Fruit fly (Drosophila melanogaster): ENCODE data around the gene LeuRS.

Gene LeuRS

dm6 chr2L:3555408-3556058 is 41.1 kb upstream of the LeuRS start (continued):
- TF ChIP-seq org-1 (GFP tag; optimal IDR thresholded peaks at IDR 0.05) (no peak), slbo (GFP tag; IDR thresholded peaks at IDR 0.05) (no peak), ATbp (GFP tag; optimal IDR thresholded peaks at IDR 0.05) (no peak), lola (GFP tag; optimal IDR thresholded peaks at IDR 0.05) (peak in 1 of 3 experiments; percentile 65), pum (GFP tag; optimal IDR thresholded peaks at IDR 0.05) (no peak), shn (GFP tag; optimal IDR thresholded peaks at IDR 0.05) (no peak), sr (GFP tag; IDR thresholded peaks at IDR 0.05) (no peak), CG8478 (optimal IDR thresholded peaks at IDR 0.05) (no peak), jing (GFP tag; optimal IDR thresholded peaks at IDR 0.05) (no peak), CG3838 (GFP tag; optimal IDR thresholded peaks at IDR 0.05) (no peak), CG4707 (GFP tag; optimal IDR thresholded peaks at IDR 0.05) (no peak), Bgb (GFP tag; IDR thresholded peaks at IDR 0.05; ENCODE audit: partially characterized antibody) (no peak), bcd (GFP tag; optimal IDR thresholded peaks at IDR 0.05) (no peak), CG16863 (GFP tag; optimal IDR thresholded peaks at IDR 0.05) (no peak), Ada2b (GFP tag; IDR thresholded peaks at IDR 0.05) (no peak), sim (GFP tag; IDR thresholded peaks at IDR 0.05) (no peak), Abd-B (GFP tag; optimal IDR thresholded peaks at IDR 0.05) (no peak), HmgD (GFP tag; optimal IDR thresholded peaks at IDR 0.05) (no peak), run (tag; optimal IDR thresholded peaks at IDR 0.05) (no peak), ab (GFP tag; optimal IDR thresholded peaks at IDR 0.05) (no peak), CTCF (GFP tag; optimal IDR thresholded peaks at IDR 0.05) (no peak), ara (GFP tag; IDR thresholded peaks at IDR 0.05) (peak; percentile 79), CG31388 (GFP tag; optimal IDR thresholded peaks at IDR 0.05) (no peak), CG2889 (GFP tag; IDR thresholded peaks at IDR 0.05) (no peak), Nf-YC (tag; optimal IDR thresholded peaks at IDR 0.05) (no peak)

dm6 chr2L:3553902-3554301 is 39.4 kb upstream of the LeuRS start:
- TF ChIP-seq lbe (GFP tag; optimal IDR thresholded peaks at IDR 0.05) (peak; percentile 10), psq (GFP tag; optimal IDR thresholded peaks at IDR 0.05) (no peak), Hand (GFP tag; optimal IDR thresholded peaks at IDR 0.05) (no peak), CG15514 (GFP tag; optimal IDR thresholded peaks at IDR 0.05) (no peak), lmd (GFP tag; IDR thresholded peaks at IDR 0.05) (no peak)

dm6 chr2L:3552773-3553172 is 38.3 kb upstream of the LeuRS start:
- TF ChIP-seq prd (optimal IDR thresholded peaks at IDR 0.05) (no peak), prd (GFP tag; IDR thresholded peaks at IDR 0.05) (peak; percentile 72; the same call in 2 of the 3 replicates), Mes4 (GFP tag; optimal IDR thresholded peaks at IDR 0.05) (no peak), phol (tag; optimal IDR thresholded peaks at IDR 0.05) (peak; percentile 17), eyg (GFP tag; optimal IDR thresholded peaks at IDR 0.05) (no peak), CHES-1-like (GFP tag; optimal IDR thresholded peaks at IDR 0.05) (no peak), bsh (GFP tag; optimal IDR thresholded peaks at IDR 0.05) (peak in 1 of 2 experiments; percentile 13), zen (tag; optimal IDR thresholded peaks at IDR 0.05) (peak; percentile 70), gem (tag; optimal IDR thresholded peaks at IDR 0.05) (peak; percentile 24), dan (GFP tag; IDR thresholded peaks at IDR 0.05) (peak; percentile 37; the same call in 1 of the 2 replicates), CG11696 (GFP tag; IDR thresholded peaks at IDR 0.05) (no peak), CG7271 (tag; optimal IDR thresholded peaks at IDR 0.05) (peak; percentile 38), CG10267 (tag; optimal IDR thresholded peaks at IDR 0.05) (peak; percentile 4), CG3838 (GFP tag; optimal IDR thresholded peaks at IDR 0.05) (no peak), CG15696 (tag; optimal IDR thresholded peaks at IDR 0.05) (peak; percentile 30), nom (GFP tag; optimal IDR thresholded peaks at IDR 0.05) (peak; percentile 44), CG33557 (GFP tag; optimal IDR thresholded peaks at IDR 0.05) (no peak), CG10959 (GFP tag; IDR thresholded peaks at IDR 0.05) (0 out of 2 replicates have a peak, but pooled peaks have one; percentile 15), sens (GFP tag) (peak; percentile 76), zfh1 (GFP tag; IDR thresholded peaks at IDR 0.05) (0 out of 3 replicates have a peak, but pooled peaks have one; percentile 43), CG10979 (tag; optimal IDR thresholded peaks at IDR 0.05) (peak; percentile 35)
